Worm (Caenorhabditis elegans) whole organism, midembryonic: ENCODE results near the gene fbxa-13.

Source experiments
- med-1 ChIP-seq: sonication (generic microtip); optimal IDR thresholded peaks from 2 replicates; lab custom pipeline; 2017; ENCODE audit warnings: missing genetic modification characterization, mild to moderate bottlenecking, missing compliant biosample characterization, antibody characterized with exemption, missing genetic modification reagents; ENCODE audit not compliant: insufficient read depth
- ztf-29 ChIP-seq: fragments of 200-800 bp; sonication (Bioruptor generic); IDR thresholded peaks from 2 replicates; pipeline ENCODE4 v1.3.6; 2022; ENCODE audit warnings: missing genetic modification reagents, missing genetic modification characterization, missing compliant biosample characterization

ce11 chrIII:1718800-1719199 is 13.1 kb upstream of the fbxa-13 start:
- peak; percentile 50; the same call in 1 of the 2 replicates for TF ChIP-seq ztf-29
- no peak for TF ChIP-seq med-1
